Fruit fly (Drosophila melanogaster): ENCODE measurements around the gene CG5885.
A peak's percentile ranks its signal among the peaks of the same experiment; 100 is the strongest.

The CG5885 gene

DNA sequence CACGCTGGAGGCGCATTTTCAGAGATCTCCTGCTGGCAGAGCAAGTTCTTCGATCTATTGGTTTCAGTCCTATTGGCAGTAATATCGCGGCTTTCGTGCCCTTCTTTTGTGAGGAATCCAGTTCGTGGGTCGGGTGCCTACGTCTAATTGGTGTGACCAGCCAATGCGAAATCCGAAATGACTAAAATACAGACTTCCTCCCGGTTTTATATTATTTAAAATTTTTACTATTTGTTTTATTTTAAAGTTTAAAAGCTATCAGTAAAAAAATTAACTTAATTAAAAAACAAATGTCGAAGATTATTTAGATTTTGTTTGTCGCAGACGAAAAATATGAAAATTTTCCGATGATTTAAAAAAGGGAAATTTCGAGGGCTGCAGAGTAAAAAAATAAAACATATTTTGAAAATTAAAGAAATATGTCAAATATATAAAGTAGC lies 45.5 kb upstream of the CG5885 start, which contains the start of gene CG5850 (continued):
- TF ChIP-seq E2f2 (GFP tag; IDR thresholded peaks at IDR 0.05) = peak; percentile 65
- TF ChIP-seq pum (GFP tag; optimal IDR thresholded peaks at IDR 0.05) = no peak
- no peak for TF ChIP-seq p53 (GFP tag; optimal IDR thresholded peaks at IDR 0.05)
- no peak for TF ChIP-seq bigmax (GFP tag; optimal IDR thresholded peaks at IDR 0.05)
- no peak for TF ChIP-seq eyg (GFP tag; optimal IDR thresholded peaks at IDR 0.05)
- TF ChIP-seq slou (GFP tag; optimal IDR thresholded peaks at IDR 0.05) = no peak
- no peak for TF ChIP-seq Antp (GFP tag; optimal IDR thresholded peaks at IDR 0.05)
- TF ChIP-seq btn (GFP tag; optimal IDR thresholded peaks at IDR 0.05) = no peak
- no peak for TF ChIP-seq Abd-B (GFP tag; optimal IDR thresholded peaks at IDR 0.05)
- TF ChIP-seq CG34224 (GFP tag; IDR thresholded peaks at IDR 0.05; ENCODE audit: partially characterized antibody) = 0 out of 3 replicates have a peak, but pooled peaks have one; percentile 25
- TF ChIP-seq HmgD (GFP tag; optimal IDR thresholded peaks at IDR 0.05) = no peak
- no peak for TF ChIP-seq tin (GFP tag; optimal IDR thresholded peaks at IDR 0.05)
- TF ChIP-seq CG10979 (tag; optimal IDR thresholded peaks at IDR 0.05) = no peak
- no peak for TF ChIP-seq CG34422 (GFP tag; IDR thresholded peaks at IDR 0.05)
- no peak for TF ChIP-seq aop (GFP tag; IDR thresholded peaks at IDR 0.05)
- TF ChIP-seq Med (GFP tag) = no peak
- no peak for TF ChIP-seq fd96Cb (tag; optimal IDR thresholded peaks at IDR 0.05)
- TF ChIP-seq disco-r (GFP tag; optimal IDR thresholded peaks at IDR 0.05) = no peak
- TF ChIP-seq sug (tag; optimal IDR thresholded peaks at IDR 0.05) = peak; percentile 42
- peak; percentile 61 for TF ChIP-seq Dp (GFP tag; optimal IDR thresholded peaks at IDR 0.05)
- TF ChIP-seq sob (GFP tag; IDR thresholded peaks at IDR 0.05) = no peak
- no peak for TF ChIP-seq Hmx (GFP tag; optimal IDR thresholded peaks at IDR 0.05)
- no peak for TF ChIP-seq CG11695 (GFP tag; IDR thresholded peaks at IDR 0.05)
- TF ChIP-seq CG12155 (GFP tag; optimal IDR thresholded peaks at IDR 0.05) = no peak
- TF ChIP-seq NC2β (GFP tag; optimal IDR thresholded peaks at IDR 0.05) = no peak
- no peak for TF ChIP-seq CG34376 (GFP tag; optimal IDR thresholded peaks at IDR 0.05)
- no peak for TF ChIP-seq Scr (GFP tag; IDR thresholded peaks at IDR 0.05; ENCODE audit: partially characterized antibody)
- no peak for TF ChIP-seq CG43689 (GFP tag; IDR thresholded peaks at IDR 0.05)
- no peak for TF ChIP-seq ro (GFP tag; IDR thresholded peaks at IDR 0.05)
- TF ChIP-seq Spps (tag; optimal IDR thresholded peaks at IDR 0.05) = no peak
- TF ChIP-seq CG12769 (tag; optimal IDR thresholded peaks at IDR 0.05) = no peak
- no peak for TF ChIP-seq CG1529 (GFP tag; optimal IDR thresholded peaks at IDR 0.05)
- TF ChIP-seq CG4730 (GFP tag; IDR thresholded peaks at IDR 0.05) = no peak
- no peak for TF ChIP-seq twi (tag; optimal IDR thresholded peaks at IDR 0.05)
- TF ChIP-seq ac (GFP tag; optimal IDR thresholded peaks at IDR 0.05) = no peak
- no peak for TF ChIP-seq CG10209 (GFP tag; optimal IDR thresholded peaks at IDR 0.05)
- no peak for TF ChIP-seq jigr1 (GFP tag; IDR thresholded peaks at IDR 0.05)
- TF ChIP-seq CG6854 (GFP tag; optimal IDR thresholded peaks at IDR 0.05) = no peak
- TF ChIP-seq CG31365 (tag; optimal IDR thresholded peaks at IDR 0.05) = no peak
- TF ChIP-seq pho (GFP tag; optimal IDR thresholded peaks at IDR 0.05) = no peak
- no peak for TF ChIP-seq sr (GFP tag; IDR thresholded peaks at IDR 0.05)
- TF ChIP-seq B-H1 (GFP tag; IDR thresholded peaks at IDR 0.05) = no peak
- TF ChIP-seq kah (GFP tag; optimal IDR thresholded peaks at IDR 0.05) = no peak
- TF ChIP-seq CG14965 (GFP tag; optimal IDR thresholded peaks at IDR 0.05; ENCODE audit: borderline replicate concordance) = no peak
- TF ChIP-seq CG2120 (GFP tag; optimal IDR thresholded peaks at IDR 0.05) = no peak
- TF ChIP-seq pzg (GFP tag; optimal IDR thresholded peaks at IDR 0.05) = peak; percentile 29
- no peak for TF ChIP-seq Max (GFP tag; optimal IDR thresholded peaks at IDR 0.05)
- TF ChIP-seq tna (GFP tag; IDR thresholded peaks at IDR 0.05; ENCODE audit: partially characterized antibody) = no peak
- no peak for TF ChIP-seq CG6813 (GFP tag; optimal IDR thresholded peaks at IDR 0.05)
- no peak for TF ChIP-seq crol (GFP tag; IDR thresholded peaks at IDR 0.05)
- TF ChIP-seq Bteb2 (GFP tag; optimal IDR thresholded peaks at IDR 0.05) = no peak
- no peak for TF ChIP-seq Oaz (GFP tag; IDR thresholded peaks at IDR 0.05)
- no peak for TF ChIP-seq CG10462 (GFP tag; optimal IDR thresholded peaks at IDR 0.05)
